Worm (Caenorhabditis elegans) whole organism, early embryonic: Measurements from ENCODE around the gene dlc-1.

Experiments
- ama-1 ChIP-seq: fragments of 150-350 bp; optimal IDR thresholded peaks from 2 replicates; lab custom pipeline; 2014
- ceh-36 ChIP-seq: sonication (generic microtip); optimal IDR thresholded peaks from 2 replicates; lab custom pipeline; 2016; ENCODE audit warnings: missing genetic modification characterization, inconsistent platforms, missing compliant biosample characterization
- hmbx-1 ChIP-seq: sonication (generic microtip); optimal IDR thresholded peaks from 2 replicates; lab custom pipeline; 2016; ENCODE audit warnings: mild to moderate bottlenecking, missing genetic modification characterization, missing compliant biosample characterization
- hmg-4 ChIP-seq: fragments of 200-800 bp; sonication (Bioruptor generic); optimal IDR thresholded peaks from 2 replicates; lab custom pipeline; 2018; ENCODE audit warnings: mild to moderate bottlenecking, missing genetic modification characterization, missing compliant biosample characterization
- scrt-1 ChIP-seq: fragments of 200-800 bp; sonication (Bioruptor generic); IDR thresholded peaks from 2 replicates; pipeline ENCODE4 v1.3.6; 2022; ENCODE audit warnings: missing genetic modification characterization, missing compliant biosample characterization
- tbx-37 ChIP-seq: fragments of 200-800 bp; sonication (Bioruptor generic); conservative IDR thresholded peaks from 2 replicates; pipeline ENCODE4 v1.3.6; 2022; ENCODE audit warnings: missing genetic modification reagents, missing genetic modification characterization, missing compliant biosample characterization

ce11 chrIII:6492807-6493206 is 29.2 kb upstream of the dlc-1 start, which contains the start of gene srb-11:
- TF ChIP-seq ceh-36 (tag; lab: Kevin White, UChicago) (no peak), scrt-1 (GFP tag; lab: Robert Waterston, UW) (no peak), ama-1 (lab: Kevin White, UChicago) (no peak), hmbx-1 (tag; lab: Kevin White, UChicago) (no peak), tbx-37 (GFP tag; lab: Robert Waterston, UW) (no peak), hmg-4 (GFP tag; lab: Kevin White, UChicago) (no peak)
